Worm (Caenorhabditis elegans): ENCODE measurements around the gene dmd-7.
A peak's percentile ranks its signal among the peaks of the same experiment; 100 is the strongest.

dmd-7 gene

ce11 chrV:6239855-6240254 lies 6.9 kb upstream of the dmd-7 start (continued):
- TF ChIP-seq madf-9 (GFP tag; conservative IDR thresholded peaks at IDR 0.05) (no peak), egl-27 (tag; optimal IDR thresholded peaks at IDR 0.05) (no peak), ces-1 (GFP tag; optimal IDR thresholded peaks at IDR 0.05) (no peak), dve-1 (tag; optimal IDR thresholded peaks at IDR 0.05; ENCODE audit: insufficient read depth) (peak; percentile 63), spr-3 (GFP tag; optimal IDR thresholded peaks at IDR 0.05) (no peak), ceh-20 (GFP tag; IDR thresholded peaks at IDR 0.05) (0 out of 2 replicates have a peak, but pooled peaks have one; percentile 14), dpl-1 (GFP tag; optimal IDR thresholded peaks at IDR 0.05) (no peak), unc-62 (GFP tag; optimal IDR thresholded peaks at IDR 0.05 in 1 of 2) (peak in 1 of 2 experiments; percentile 45), unc-62 (tag; optimal IDR thresholded peaks at IDR 0.05) (no peak), lir-3 (tag; optimal IDR thresholded peaks at IDR 0.05) (no peak), lin-29 (GFP tag; IDR thresholded peaks at IDR 0.05) (no peak), T20F7.1 (GFP tag; optimal IDR thresholded peaks at IDR 0.05) (no peak), F10B5.3 (tag; optimal IDR thresholded peaks at IDR 0.05) (no peak), mep-1 (tag; optimal IDR thresholded peaks at IDR 0.05) (peak; percentile 17), hif-1 (tag; optimal IDR thresholded peaks at IDR 0.05) (peak in 1 of 2 experiments; percentile 32), lin-38 (GFP tag; IDR thresholded peaks at IDR 0.05) (no peak), duxl-1 (tag; optimal IDR thresholded peaks at IDR 0.05; ENCODE audit: poor library complexity) (no peak)

ce11 chrV:6240735-6241134 lies 6.0 kb upstream of the dmd-7 start:
- TF ChIP-seq nhr-102 (tag; optimal IDR thresholded peaks at IDR 0.05) (peak; percentile 28), nhr-42 (GFP tag; IDR thresholded peaks at IDR 0.05) (no peak), snpc-4 (tag; optimal IDR thresholded peaks at IDR 0.05) (no peak), lin-29 (GFP tag; IDR thresholded peaks at IDR 0.05) (peak; percentile 52; the same call in 1 of the 2 replicates), ceh-62 (tag; optimal IDR thresholded peaks at IDR 0.05) (no peak), pha-4 (GFP tag; IDR thresholded peaks at IDR 0.05) (peak; percentile 63; the same call in 1 of the 2 replicates), pha-4 (tag; optimal IDR thresholded peaks at IDR 0.05) (peak; percentile 78), jun-1 (tag; optimal IDR thresholded peaks at IDR 0.05) (no peak), mxl-2 (GFP tag; conservative IDR thresholded peaks at IDR 0.05) (peak; percentile 95), nhr-11 (tag; optimal IDR thresholded peaks at IDR 0.05) (no peak), gei-8 (GFP tag; optimal IDR thresholded peaks at IDR 0.05) (peak; percentile 22), mdt-29 (GFP tag; IDR thresholded peaks at IDR 0.05) (no peak), T26A8.4 (GFP tag; IDR thresholded peaks at IDR 0.05) (peak; percentile 37; the same call in 1 of the 2 replicates), dmd-9 (GFP tag; IDR thresholded peaks at IDR 0.05) (no peak), lsy-2 (tag; optimal IDR thresholded peaks at IDR 0.05) (peak in 1 of 2 experiments; percentile 52), nhr-48 (tag; optimal IDR thresholded peaks at IDR 0.05) (peak; percentile 97), saeg-2 (GFP tag; IDR thresholded peaks at IDR 0.05) (no peak), unc-62 (GFP tag; optimal IDR thresholded peaks at IDR 0.05 in 1 of 2) (peak in 1 of 2 experiments; percentile 59), unc-62 (tag; optimal IDR thresholded peaks at IDR 0.05) (no peak), dve-1 (tag; optimal IDR thresholded peaks at IDR 0.05; ENCODE audit: insufficient read depth) (peak; percentile 76), dmd-6 (GFP tag; IDR thresholded peaks at IDR 0.05) (peak; percentile 97), mdl-1 (tag; optimal IDR thresholded peaks at IDR 0.05) (peak in 1 of 2 experiments; percentile 78), tra-1 (GFP tag; IDR thresholded peaks at IDR 0.05) (peak; percentile 35; the same call in 1 of the 2 replicates), hlh-30 (tag; optimal IDR thresholded peaks at IDR 0.05; ENCODE audit: insufficient read depth) (peak; percentile 70), mep-1 (tag; optimal IDR thresholded peaks at IDR 0.05) (peak; percentile 26), mxl-3 (GFP tag; optimal IDR thresholded peaks at IDR 0.05) (peak; percentile 75), daf-16 (GFP tag; optimal IDR thresholded peaks at IDR 0.05) (no peak), daf-16 (tag; optimal IDR thresholded peaks at IDR 0.05) (peak; percentile 88), lin-38 (GFP tag; IDR thresholded peaks at IDR 0.05) (0 out of 2 replicates have a peak, but pooled peaks have one; percentile 11), cey-2 (tag; optimal IDR thresholded peaks at IDR 0.05; ENCODE audit: borderline replicate concordance, insufficient read depth) (no peak), mes-2 (tag; optimal IDR thresholded peaks at IDR 0.05; ENCODE audit: poor library complexity, severe bottlenecking) (peak; percentile 11), hlh-11 (tag; optimal IDR thresholded peaks at IDR 0.05) (peak; percentile 83), nhr-77 (tag; optimal IDR thresholded peaks at IDR 0.05) (peak; percentile 73), nhr-76 (tag; optimal IDR thresholded peaks at IDR 0.05) (no peak), ZK337.2 (GFP tag; IDR thresholded peaks at IDR 0.05) (no peak), nhr-28 (tag; optimal IDR thresholded peaks at IDR 0.05) (peak; percentile 46), hif-1 (tag; optimal IDR thresholded peaks at IDR 0.05) (peak in 1 of 2 experiments; percentile 50)
